Worm (Caenorhabditis elegans): ENCODE data around the gene cls-2.

- TF ChIP-seq dao-5 (tag; optimal IDR thresholded peaks at IDR 0.05) (no peak), him-1 (tag; optimal IDR thresholded peaks at IDR 0.05) (no peak)
These were observed 19.8 kb upstream of the cls-2 start for ce11 chrIII:9035037-9035436.

Data from whole organism, L4/young adult.